Worm (Caenorhabditis elegans): ENCODE measurements around the gene msp-33.

ce11 chrII:4888527-4889487 is 3.7 kb downstream of the msp-33 start, which contains the start of gene pgm-1:
- TF ChIP-seq nhr-28 (tag; optimal IDR thresholded peaks at IDR 0.05) (no peak), nhr-77 (tag; optimal IDR thresholded peaks at IDR 0.05) (no peak), snpc-4 (tag; optimal IDR thresholded peaks at IDR 0.05) (no peak), skn-1 (tag; optimal IDR thresholded peaks at IDR 0.05) (no peak), ama-1 (optimal IDR thresholded peaks at IDR 0.05) (peak; percentile 16), elt-1 (tag; optimal IDR thresholded peaks at IDR 0.05) (no peak), lin-39 (tag; optimal IDR thresholded peaks at IDR 0.05) (peak; percentile 2), egl-27 (tag; optimal IDR thresholded peaks at IDR 0.05) (no peak), tbx-2 (tag; optimal IDR thresholded peaks at IDR 0.05) (no peak), nhr-11 (tag; optimal IDR thresholded peaks at IDR 0.05) (no peak), nhr-43 (tag; optimal IDR thresholded peaks at IDR 0.05; ENCODE audit: poor library complexity, severe bottlenecking) (no peak), ztf-11 (tag; optimal IDR thresholded peaks at IDR 0.05) (no peak)
